Fruit fly (Drosophila melanogaster): Measurements from ENCODE around the gene fwd.

- TF ChIP-seq CG8478 (optimal IDR thresholded peaks at IDR 0.05) (no peak), CTCF (optimal IDR thresholded peaks at IDR 0.05) (no peak)
Measured at dm6 chr3L:267618-268017, 52.1 kb downstream of the fwd start.

All from S2 (cell line).